Fruit fly (Drosophila melanogaster) whole organism, embryonic: ENCODE results near the gene cpb.

ENCODE experiments used
- Ada2b ChIP-seq: fragments of 200-800 bp; sonication (Bioruptor generic); IDR thresholded peaks from 2 replicates; pipeline ENCODE4 v1.3.6; 2022; ENCODE audit warnings: missing biosample characterization, missing genetic modification characterization
- CG10147 ChIP-seq: fragments of 200-800 bp; sonication (Bioruptor generic); optimal IDR thresholded peaks from 2 replicates; lab custom pipeline; 2019; ENCODE audit warnings: missing biosample characterization, mild to moderate bottlenecking, missing genetic modification characterization, moderate library complexity
- CG10462 ChIP-seq: fragments of 200-800 bp; sonication (Bioruptor generic); optimal IDR thresholded peaks from 2 replicates; lab custom pipeline; 2016; ENCODE audit warnings: missing biosample characterization, missing genetic modification characterization
- CG10654 ChIP-seq: fragments of 200-800 bp; sonication (Bioruptor generic); optimal IDR thresholded peaks from 2 replicates; lab custom pipeline; 2016; ENCODE audit warnings: missing biosample characterization, missing genetic modification characterization
- CG10959 ChIP-seq: fragments of 200-800 bp; sonication (Bioruptor generic); IDR thresholded peaks from 2 replicates; pipeline ENCODE4 v1.3.6; 2022; ENCODE audit warnings: missing biosample characterization, missing genetic modification characterization
- CG11456 ChIP-seq: fragments of 200-800 bp; sonication (Bioruptor generic); IDR thresholded peaks from 3 replicates; pipeline ENCODE4 v1.3.6; 2022; ENCODE audit warnings: missing biosample characterization, missing genetic modification characterization
- CG11696 ChIP-seq: fragments of 200-800 bp; sonication (Bioruptor generic); IDR thresholded peaks from 2 replicates; pipeline ENCODE4 v1.3.6; 2022; ENCODE audit warnings: missing biosample characterization, missing genetic modification characterization
- CG13123 ChIP-seq: fragments of 200-800 bp; sonication (Bioruptor generic); optimal IDR thresholded peaks from 2 replicates; lab custom pipeline; 2016; ENCODE audit warnings: missing biosample characterization, missing genetic modification characterization
- CG13424 ChIP-seq: fragments of 200-800 bp; sonication (Bioruptor generic); optimal IDR thresholded peaks from 2 replicates; lab custom pipeline; 2019; ENCODE audit warnings: missing biosample characterization, mild to moderate bottlenecking, missing genetic modification characterization, moderate library complexity
- CG14050 ChIP-seq: fragments of 200-800 bp; sonication (Bioruptor generic); IDR thresholded peaks from 3 replicates; pipeline ENCODE4 v1.3.6; 2022; ENCODE audit warnings: missing biosample characterization, missing genetic modification characterization
- CG1603 ChIP-seq: fragments of 200-800 bp; sonication (Bioruptor generic); optimal IDR thresholded peaks from 2 replicates; lab custom pipeline; 2019; ENCODE audit warnings: missing biosample characterization, mild to moderate bottlenecking, missing genetic modification characterization, moderate library complexity
- CG16779 ChIP-seq: fragments of 200-800 bp; sonication (Bioruptor generic); IDR thresholded peaks from 2 replicates; pipeline ENCODE4 v1.3.6; 2022; ENCODE audit warnings: missing biosample characterization, missing genetic modification characterization
- CG17328 ChIP-seq: fragments of 200-800 bp; sonication (Bioruptor generic); IDR thresholded peaks from 2 replicates; pipeline ENCODE4 v1.3.6; 2022; ENCODE audit warnings: missing biosample characterization, missing genetic modification characterization
- CG2889 ChIP-seq: fragments of 200-800 bp; sonication (Bioruptor generic); IDR thresholded peaks from 3 replicates; pipeline ENCODE4 v1.3.6; 2022; ENCODE audit warnings: missing biosample characterization, missing genetic modification characterization
- CG32532 ChIP-seq: fragments of 200-800 bp; sonication (Bioruptor generic); IDR thresholded peaks from 2 replicates; pipeline ENCODE4 v1.3.6; 2022; ENCODE audit warnings: missing biosample characterization, missing genetic modification characterization
- CG34422 ChIP-seq: fragments of 200-800 bp; sonication (Bioruptor generic); IDR thresholded peaks from 3 replicates; pipeline ENCODE4 v1.3.6; 2022; ENCODE audit warnings: missing biosample characterization, missing genetic modification characterization
- CG4854 ChIP-seq: fragments of 200-800 bp; sonication (Bioruptor generic); optimal IDR thresholded peaks from 2 replicates; lab custom pipeline; 2016; ENCODE audit warnings: missing biosample characterization, missing genetic modification characterization, inconsistent platforms
- CG6791 ChIP-seq: fragments of 200-800 bp; sonication (Bioruptor generic); IDR thresholded peaks from 3 replicates; pipeline ENCODE4 v1.3.6; 2022; ENCODE audit warnings: missing biosample characterization, missing genetic modification characterization; ENCODE audit not compliant: partially characterized antibody
- CG6854 ChIP-seq: fragments of 200-800 bp; sonication (Bioruptor generic); optimal IDR thresholded peaks from 3 replicates; lab custom pipeline; 2017; ENCODE audit warnings: missing biosample characterization, mild to moderate bottlenecking, missing genetic modification characterization
- CG9932 ChIP-seq: fragments of 200-800 bp; sonication (Bioruptor generic); IDR thresholded peaks from 2 replicates; pipeline ENCODE4 v1.3.6; 2022; ENCODE audit warnings: missing biosample characterization, missing genetic modification characterization
- Chrac-16 ChIP-seq: fragments of 200-800 bp; sonication (Bioruptor generic); optimal IDR thresholded peaks from 3 replicates; lab custom pipeline; 2016; ENCODE audit warnings: missing biosample characterization, missing genetic modification characterization
- Dip3 ChIP-seq: fragments of 200-800 bp; sonication (Bioruptor generic); optimal IDR thresholded peaks from 3 replicates; lab custom pipeline; 2016; ENCODE audit warnings: missing biosample characterization, missing genetic modification characterization
- E2f1 ChIP-seq: fragments of 200-800 bp; sonication (Bioruptor generic); IDR thresholded peaks from 2 replicates; pipeline ENCODE4 v1.3.6; 2022; ENCODE audit warnings: missing biosample characterization, missing genetic modification characterization
- Elba2 ChIP-seq: fragments of 200-800 bp; sonication (Bioruptor generic); optimal IDR thresholded peaks from 3 replicates; lab custom pipeline; 2016; ENCODE audit warnings: missing biosample characterization, missing genetic modification characterization
- HLH4C ChIP-seq: fragments of 200-800 bp; sonication (Bioruptor generic); IDR thresholded peaks from 3 replicates; pipeline ENCODE4 v1.3.6; 2022; ENCODE audit warnings: missing biosample characterization, missing genetic modification characterization; ENCODE audit not compliant: partially characterized antibody
- HmgD ChIP-seq: fragments of 200-800 bp; sonication (Bioruptor generic); optimal IDR thresholded peaks from 3 replicates; lab custom pipeline; 2016; ENCODE audit warnings: missing biosample characterization, missing genetic modification characterization
- Hmr ChIP-seq: fragments of 200-800 bp; sonication (Bioruptor generic); optimal IDR thresholded peaks from 3 replicates; lab custom pipeline; 2017; ENCODE audit warnings: mild to moderate bottlenecking, missing biosample characterization, missing genetic modification reagents, missing genetic modification characterization
- Hsf ChIP-seq: fragments of 200-800 bp; sonication (Bioruptor generic); optimal IDR thresholded peaks from 3 replicates; lab custom pipeline; 2016; ENCODE audit warnings: missing biosample characterization, missing genetic modification characterization
- Neu2 ChIP-seq: fragments of 200-800 bp; sonication (Bioruptor generic); optimal IDR thresholded peaks from 3 replicates; lab custom pipeline; 2016; ENCODE audit warnings: missing biosample characterization, missing genetic modification characterization, borderline replicate concordance
- Nf-YA ChIP-seq: fragments of 200-800 bp; sonication (Bioruptor generic); IDR thresholded peaks from 2 replicates; pipeline ENCODE4 v1.3.6; 2022; ENCODE audit warnings: missing biosample characterization, missing genetic modification characterization
- Nf-YB ChIP-seq: fragments of 200-800 bp; sonication (Bioruptor generic); optimal IDR thresholded peaks from 3 replicates; lab custom pipeline; 2019; ENCODE audit warnings: missing biosample characterization, mild to moderate bottlenecking, missing genetic modification characterization, moderate library complexity
- NfI ChIP-seq: fragments of 200-800 bp; sonication (Bioruptor generic); optimal IDR thresholded peaks from 3 replicates; lab custom pipeline; 2018; ENCODE audit warnings: missing biosample characterization, mild to moderate bottlenecking, missing genetic modification characterization, moderate library complexity
- Oli ChIP-seq: fragments of 200-800 bp; sonication (Bioruptor generic); optimal IDR thresholded peaks from 2 replicates; lab custom pipeline; 2018; ENCODE audit warnings: missing biosample characterization, mild to moderate bottlenecking, missing genetic modification characterization, moderate library complexity
- Optix ChIP-seq: fragments of 200-800 bp; sonication (Bioruptor generic); IDR thresholded peaks from 3 replicates; pipeline ENCODE4 v1.3.6; 2022; ENCODE audit warnings: missing biosample characterization, missing genetic modification characterization
- Scr ChIP-seq: fragments of 200-800 bp; sonication (Bioruptor generic); IDR thresholded peaks from 2 replicates; pipeline ENCODE4 v1.3.6; 2022; ENCODE audit warnings: missing biosample characterization, missing genetic modification characterization; ENCODE audit not compliant: partially characterized antibody
- Sox102F ChIP-seq: fragments of 200-800 bp; sonication (Bioruptor generic); optimal IDR thresholded peaks from 2 replicates; lab custom pipeline; 2018; ENCODE audit warnings: missing biosample characterization, mild to moderate bottlenecking, missing genetic modification characterization, moderate library complexity
- Vsx1 ChIP-seq: fragments of 200-800 bp; sonication (Bioruptor generic); optimal IDR thresholded peaks from 2 replicates; lab custom pipeline; 2017; ENCODE audit warnings: missing biosample characterization, mild to moderate bottlenecking, missing genetic modification characterization, missing genetic modification reagents
- ac ChIP-seq: fragments of 200-800 bp; sonication (Bioruptor generic); optimal IDR thresholded peaks from 3 replicates; lab custom pipeline; 2017; ENCODE audit warnings: missing biosample characterization, mild to moderate bottlenecking, missing genetic modification characterization
- cg ChIP-seq: fragments of 200-800 bp; sonication (Bioruptor generic); optimal IDR thresholded peaks from 3 replicates; lab custom pipeline; 2019; ENCODE audit warnings: missing biosample characterization, mild to moderate bottlenecking, missing genetic modification characterization, moderate library complexity
- corto ChIP-seq: fragments of 200-800 bp; sonication (Bioruptor generic); optimal IDR thresholded peaks from 2 replicates; lab custom pipeline; 2016; ENCODE audit warnings: missing biosample characterization, mild to moderate bottlenecking, missing genetic modification characterization, moderate library complexity
- dm ChIP-seq: fragments of 200-800 bp; sonication (Bioruptor generic); optimal IDR thresholded peaks from 3 replicates; lab custom pipeline; 2016; ENCODE audit warnings: missing biosample characterization, missing genetic modification characterization
- fru ChIP-seq: fragments of >200 bp; optimal IDR thresholded peaks from 2 replicates; lab custom pipeline; 2017
- gem ChIP-seq: fragments of 200-800 bp; sonication (Bioruptor generic); optimal IDR thresholded peaks from 2 replicates; lab custom pipeline; 2019; ENCODE audit warnings: missing biosample characterization, mild to moderate bottlenecking, missing genetic modification characterization, moderate library complexity
- ham ChIP-seq: fragments of 200-800 bp; sonication (Bioruptor generic); IDR thresholded peaks from 2 replicates; pipeline ENCODE4 v1.3.6; 2022; ENCODE audit warnings: missing biosample characterization, missing genetic modification characterization
- hth ChIP-seq: fragments of >200 bp; optimal IDR thresholded peaks from 2 replicates; lab custom pipeline; 2017; ENCODE audit warnings: inconsistent platforms
- mam ChIP-seq: fragments of 200-800 bp; sonication (Bioruptor generic); optimal IDR thresholded peaks from 3 replicates; lab custom pipeline; 2016; ENCODE audit warnings: missing biosample characterization, missing genetic modification characterization
- sisA ChIP-seq: fragments of 200-800 bp; sonication (Bioruptor generic); IDR thresholded peaks from 2 replicates; pipeline ENCODE4 v1.3.6; 2022; ENCODE audit warnings: missing biosample characterization, missing genetic modification characterization
- so ChIP-seq: fragments of 200-800 bp; sonication (Bioruptor generic); IDR thresholded peaks from 3 replicates; pipeline ENCODE4 v1.3.6; 2022; ENCODE audit warnings: missing biosample characterization, missing genetic modification characterization
- stwl ChIP-seq: fragments of 200-800 bp; sonication (Bioruptor generic); optimal IDR thresholded peaks from 3 replicates; lab custom pipeline; 2018; ENCODE audit warnings: missing biosample characterization, mild to moderate bottlenecking, missing genetic modification characterization, moderate library complexity
- ttk ChIP-seq: fragments of 200-800 bp; sonication (Bioruptor generic); IDR thresholded peaks from 2 replicates; pipeline ENCODE4 v2.1.2; 2022; ENCODE audit warnings: missing biosample characterization, missing genetic modification characterization
- z ChIP-seq: fragments of 200-800 bp; sonication (Bioruptor generic); IDR thresholded peaks from 3 replicates; pipeline ENCODE4 v1.3.6; 2022; ENCODE audit warnings: missing biosample characterization, missing genetic modification characterization

The cpb gene

dm6 chr2L:1737057-1737581, 32.4 kb downstream of the cpb start (continued):
- peak; percentile 90 for TF ChIP-seq Dip3 (GFP tag; lab: Kevin White, UChicago)
- peak; percentile 85 for TF ChIP-seq CG10462 (GFP tag; lab: Kevin White, UChicago)
- TF ChIP-seq ac (GFP tag; lab: Kevin White, UChicago), result peak; percentile 8
- TF ChIP-seq CG10147 (GFP tag; lab: Kevin White, UChicago), result peak; percentile 66
- peak; percentile 93 for TF ChIP-seq Oli
- TF ChIP-seq Sox102F (GFP tag; lab: Kevin White, UChicago), result peak; percentile 96
- TF ChIP-seq CG10654 (GFP tag; lab: Kevin White, UChicago), result peak; percentile 83
- no peak for TF ChIP-seq fru (lab: Kevin White, UChicago)
- TF ChIP-seq CG13123 (GFP tag; lab: Kevin White, UChicago), result peak; percentile 71
- no peak for TF ChIP-seq cg
- TF ChIP-seq Chrac-16 (GFP tag; lab: Kevin White, UChicago), result peak; percentile 89
- peak; percentile 80; the same call in 2 of the 3 replicates for TF ChIP-seq Optix (GFP tag; lab: Robert Waterston, UW)
- peak; percentile 79 for TF ChIP-seq CG2889 (GFP tag; lab: Robert Waterston, UW)
- peak; percentile 77 for TF ChIP-seq NfI
- TF ChIP-seq corto (GFP tag; lab: Kevin White, UChicago), result no peak
- TF ChIP-seq CG14050 (GFP tag; lab: Robert Waterston, UW), result peak; percentile 80
- TF ChIP-seq CG11696, result no peak
- TF ChIP-seq CG13424 (tag; lab: Kevin White, UChicago), result peak; percentile 78
- no peak for TF ChIP-seq HLH4C (GFP tag; lab: Robert Waterston, UW)
- peak; percentile 61 for TF ChIP-seq Neu2 (GFP tag; lab: Kevin White, UChicago)
- TF ChIP-seq Elba2 (GFP tag; lab: Kevin White, UChicago), result peak; percentile 37
- TF ChIP-seq mam, result peak; percentile 92
- TF ChIP-seq E2f1 (GFP tag; lab: Robert Waterston, UW), result peak; percentile 83
- peak; percentile 79 for TF ChIP-seq Ada2b
- TF ChIP-seq sisA (GFP tag; lab: Robert Waterston, UW), result peak; percentile 91
- peak; percentile 88 for TF ChIP-seq CG34422 (GFP tag; lab: Robert Waterston, UW)
- peak; percentile 74; the same call in 2 of the 3 replicates for TF ChIP-seq CG11456 (GFP tag; lab: Robert Waterston, UW)
- TF ChIP-seq Scr, result 0 out of 2 replicates have a peak, but pooled peaks have one; percentile 10
- TF ChIP-seq HmgD (GFP tag; lab: Kevin White, UChicago), result peak; percentile 19
- peak; percentile 77 for TF ChIP-seq CG17328 (GFP tag; lab: Robert Waterston, UW)
- TF ChIP-seq ttk (GFP tag; lab: Robert Waterston, UW), result peak; percentile 86
- peak; percentile 80 for TF ChIP-seq Nf-YA (GFP tag; lab: Robert Waterston, UW)
- peak; percentile 58 for TF ChIP-seq CG6854 (GFP tag; lab: Kevin White, UChicago)
- peak; percentile 93 for TF ChIP-seq Hsf
- TF ChIP-seq z, result no peak
- TF ChIP-seq Hmr (GFP tag; lab: Kevin White, UChicago), result peak; percentile 84
- TF ChIP-seq CG32532 (GFP tag; lab: Robert Waterston, UW), result peak; percentile 85
- TF ChIP-seq CG1603 (tag; lab: Kevin White, UChicago), result peak; percentile 88
- TF ChIP-seq so (GFP tag; lab: Robert Waterston, UW), result peak; percentile 88
- TF ChIP-seq stwl (tag; lab: Kevin White, UChicago), result peak; percentile 22
- TF ChIP-seq dm, result peak; percentile 73
- TF ChIP-seq CG10959 (GFP tag; lab: Robert Waterston, UW), result peak; percentile 55
- 0 out of 2 replicates have a peak, but pooled peaks have one; percentile 51 for TF ChIP-seq ham (GFP tag; lab: Robert Waterston, UW)
- TF ChIP-seq gem, result peak; percentile 94
- peak; percentile 79 for TF ChIP-seq CG9932 (GFP tag; lab: Robert Waterston, UW)
- TF ChIP-seq hth, result no peak
- 0 out of 3 replicates have a peak, but pooled peaks have one; percentile 39 for TF ChIP-seq CG6791 (GFP tag; lab: Robert Waterston, UW)
- peak; percentile 68 for TF ChIP-seq CG4854 (GFP tag; lab: Kevin White, UChicago)
- peak; percentile 65 for TF ChIP-seq Nf-YB (GFP tag; lab: Kevin White, UChicago)
- 0 out of 2 replicates have a peak, but pooled peaks have one; percentile 32 for TF ChIP-seq CG16779 (GFP tag; lab: Robert Waterston, UW)
- peak; percentile 56 for TF ChIP-seq Vsx1 (GFP tag; lab: Kevin White, UChicago)
